Worm (Caenorhabditis elegans): ENCODE data around the gene lipl-1.

ce11 chrV:12953702-12954101 lies 33.9 kb downstream of the lipl-1 start, which contains the start of gene eif-3.K:
- TF ChIP-seq flt-1 (GFP tag; IDR thresholded peaks at IDR 0.05): no peak
- no peak for TF ChIP-seq ztf-29 (GFP tag; IDR thresholded peaks at IDR 0.05)
- no peak for TF ChIP-seq ref-1 (GFP tag; conservative IDR thresholded peaks at IDR 0.05)
- no peak for TF ChIP-seq T22C8.4 (GFP tag; IDR thresholded peaks at IDR 0.05)
- no peak for TF ChIP-seq tab-1 (GFP tag; IDR thresholded peaks at IDR 0.05)
